Worm (Caenorhabditis elegans) whole organism, L2 larva: ENCODE measurements around the gene epg-5.
A peak's percentile ranks its signal among the peaks of the same experiment; 100 is the strongest.

Source experiments
- C34F6.9 ChIP-seq: fragments of 150-350 bp; optimal IDR thresholded peaks from 2 replicates; lab custom pipeline; 2014; ENCODE audit warnings: missing biosample characterization, missing genetic modification characterization
- F13H6.1 ChIP-seq: sonication (generic microtip); optimal IDR thresholded peaks from 2 replicates; lab custom pipeline; 2016; ENCODE audit warnings: missing genetic modification characterization, missing compliant biosample characterization
- R02D3.7 ChIP-seq: fragments of 150-350 bp; optimal IDR thresholded peaks from 2 replicates; lab custom pipeline; 2014; ENCODE audit warnings: missing biosample characterization, missing genetic modification characterization
- Y55F3AM.14 ChIP-seq: fragments of 200-800 bp; sonication (Bioruptor generic); optimal IDR thresholded peaks from 2 replicates; lab custom pipeline; 2018; ENCODE audit warnings: mild to moderate bottlenecking, missing genetic modification characterization, missing compliant biosample characterization
- ZK546.5 ChIP-seq: sonication (generic microtip); optimal IDR thresholded peaks from 2 replicates; lab custom pipeline; 2017; ENCODE audit warnings: missing biosample characterization, missing genetic modification characterization
- alr-1 ChIP-seq: fragments of 150-350 bp; optimal IDR thresholded peaks from 2 replicates; lab custom pipeline; 2014; ENCODE audit warnings: missing biosample characterization, missing genetic modification characterization
- aly-2 ChIP-seq: fragments of 150-350 bp; optimal IDR thresholded peaks from 2 replicates; lab custom pipeline; 2014; ENCODE audit warnings: missing biosample characterization, missing genetic modification characterization
- blmp-1 ChIP-seq: sonication (generic microtip); optimal IDR thresholded peaks from 2 replicates; lab custom pipeline; 2017; ENCODE audit warnings: missing genetic modification characterization, mild to moderate bottlenecking, missing compliant biosample characterization, antibody characterized with exemption, moderate library complexity; ENCODE audit not compliant: insufficient read depth
- ceh-16 ChIP-seq: fragments of 150-350 bp; optimal IDR thresholded peaks from 2 replicates; lab custom pipeline; 2014; ENCODE audit warnings: missing biosample characterization, missing genetic modification characterization
- ceh-82 ChIP-seq: fragments of 150-350 bp; optimal IDR thresholded peaks from 2 replicates; lab custom pipeline; 2014; ENCODE audit warnings: missing biosample characterization, missing genetic modification characterization
- crh-2 ChIP-seq: sonication (generic microtip); optimal IDR thresholded peaks from 2 replicates; lab custom pipeline; 2017; ENCODE audit warnings: missing biosample characterization, missing genetic modification characterization
- dmd-4 ChIP-seq: sonication (generic microtip); optimal IDR thresholded peaks from 2 replicates; lab custom pipeline; 2017; ENCODE audit warnings: missing biosample characterization, missing genetic modification characterization
- egl-27 ChIP-seq: sonication (generic microtip); optimal IDR thresholded peaks from 3 replicates; lab custom pipeline; 2017; ENCODE audit warnings: missing biosample characterization, missing genetic modification reagents, missing genetic modification characterization
- elt-1 ChIP-seq: fragments of 150-350 bp; optimal IDR thresholded peaks from 2 replicates; lab custom pipeline; 2014; ENCODE audit warnings: missing biosample characterization, missing genetic modification characterization
- elt-3 ChIP-seq: sonication (generic microtip); optimal IDR thresholded peaks from 2 replicates; lab custom pipeline; 2017; ENCODE audit warnings: missing biosample characterization, missing genetic modification characterization
- fos-1 ChIP-seq: fragments of 150-350 bp; optimal IDR thresholded peaks from 2 replicates; lab custom pipeline; 2014; ENCODE audit warnings: missing biosample characterization, missing genetic modification characterization
- gmeb-1 ChIP-seq: fragments of 150-350 bp; optimal IDR thresholded peaks from 2 replicates; lab custom pipeline; 2014; ENCODE audit warnings: missing biosample characterization, missing genetic modification characterization
- lin-11 ChIP-seq: fragments of 150-350 bp; sonication (generic microtip); optimal IDR thresholded peaks from 2 replicates; lab custom pipeline; 2014; ENCODE audit warnings: missing biosample characterization, missing genetic modification characterization, inconsistent platforms, mixed read lengths
- lin-13 ChIP-seq: fragments of 150-350 bp; optimal IDR thresholded peaks from 2 replicates; lab custom pipeline; 2014; ENCODE audit warnings: missing biosample characterization, missing genetic modification reagents, missing genetic modification characterization
- lin-39 ChIP-seq: fragments of 150-350 bp; optimal IDR thresholded peaks from 2 replicates; lab custom pipeline; 2014; ENCODE audit warnings: missing biosample characterization, missing genetic modification reagents, missing genetic modification characterization
- lsy-2 ChIP-seq, 2 experiments: fragments of 150-350 bp in 1 of 2; sonication (generic microtip) in 1 of 2; optimal IDR thresholded peaks; 2 replicates each; lab custom pipeline; 2014 to 2017; ENCODE audit warnings: missing biosample characterization in 2 of 2, missing genetic modification characterization in 2 of 2
- mab-5 ChIP-seq: fragments of 150-350 bp; optimal IDR thresholded peaks from 2 replicates; lab custom pipeline; 2014; ENCODE audit warnings: missing biosample characterization, missing genetic modification characterization
- mbf-1 ChIP-seq: sonication (generic microtip); optimal IDR thresholded peaks from 2 replicates; lab custom pipeline; 2017; ENCODE audit warnings: missing biosample characterization, missing genetic modification characterization
- mdl-1 ChIP-seq, 2 experiments: fragments of 150-350 bp in 1 of 2; sonication (generic microtip) in 1 of 2; optimal IDR thresholded peaks; 2 replicates each; lab custom pipeline; 2017; ENCODE audit warnings: missing biosample characterization in 2 of 2, missing genetic modification characterization in 2 of 2
- nhr-10 ChIP-seq: sonication (generic microtip); optimal IDR thresholded peaks from 2 replicates; lab custom pipeline; 2017; ENCODE audit warnings: missing biosample characterization, missing genetic modification characterization
- nhr-11 ChIP-seq: fragments of 150-350 bp; optimal IDR thresholded peaks from 2 replicates; lab custom pipeline; 2014; ENCODE audit warnings: missing biosample characterization, missing genetic modification characterization
- nhr-12 ChIP-seq: fragments of 150-350 bp; optimal IDR thresholded peaks from 2 replicates; lab custom pipeline; 2014; ENCODE audit warnings: missing biosample characterization, missing genetic modification characterization
- nhr-129 ChIP-seq: fragments of 150-350 bp; optimal IDR thresholded peaks from 2 replicates; lab custom pipeline; 2014; ENCODE audit warnings: missing biosample characterization, missing genetic modification characterization
- nhr-21 ChIP-seq: fragments of 150-350 bp; optimal IDR thresholded peaks from 2 replicates; lab custom pipeline; 2014; ENCODE audit warnings: missing biosample characterization, missing genetic modification characterization
- nhr-23 ChIP-seq: fragments of 150-350 bp; optimal IDR thresholded peaks from 2 replicates; lab custom pipeline; 2014; ENCODE audit warnings: missing biosample characterization, missing genetic modification reagents, missing genetic modification characterization
- nhr-237 ChIP-seq: fragments of 150-350 bp; optimal IDR thresholded peaks from 2 replicates; lab custom pipeline; 2014; ENCODE audit warnings: missing biosample characterization, missing genetic modification characterization
- nhr-25 ChIP-seq: fragments of 150-350 bp; sonication (generic microtip); optimal IDR thresholded peaks from 3 replicates; lab custom pipeline; 2014; ENCODE audit warnings: missing biosample characterization, missing genetic modification characterization
- nhr-6 ChIP-seq: fragments of 150-350 bp; optimal IDR thresholded peaks from 2 replicates; lab custom pipeline; 2014; ENCODE audit warnings: missing biosample characterization, missing genetic modification characterization
- nhr-77 ChIP-seq: fragments of 150-350 bp; optimal IDR thresholded peaks from 2 replicates; lab custom pipeline; 2014; ENCODE audit warnings: missing biosample characterization, missing genetic modification characterization
- peb-1 ChIP-seq: fragments of 150-350 bp; optimal IDR thresholded peaks from 2 replicates; lab custom pipeline; 2014; ENCODE audit warnings: missing biosample characterization, missing genetic modification characterization
- sem-4 ChIP-seq: fragments of 150-350 bp; optimal IDR thresholded peaks from 2 replicates; lab custom pipeline; 2014; ENCODE audit warnings: missing biosample characterization, missing genetic modification reagents, missing genetic modification characterization
- skn-1 ChIP-seq: sonication (generic microtip); optimal IDR thresholded peaks from 2 replicates; lab custom pipeline; 2017; ENCODE audit warnings: missing biosample characterization, missing genetic modification characterization
- sma-3 ChIP-seq: sonication (generic microtip); optimal IDR thresholded peaks from 2 replicates; lab custom pipeline; 2016; ENCODE audit warnings: missing genetic modification reagents, missing genetic modification characterization, missing compliant biosample characterization
- sma-9 ChIP-seq, 2 experiments: fragments of 150-350 bp in 1 of 2; sonication (generic microtip) in 1 of 2; optimal IDR thresholded peaks; 2 replicates each; lab custom pipeline; 2014 to 2016; ENCODE audit warnings: missing genetic modification characterization in 2 of 2, mild to moderate bottlenecking in 1 of 2, missing biosample characterization in 1 of 2, missing compliant biosample characterization in 1 of 2, missing genetic modification reagents in 1 of 2, moderate library complexity in 1 of 2
- snpc-4 ChIP-seq: fragments of 150-350 bp; optimal IDR thresholded peaks from 2 replicates; lab custom pipeline; 2014; ENCODE audit warnings: missing biosample characterization, missing genetic modification characterization
- unc-39 ChIP-seq: fragments of 150-350 bp; optimal IDR thresholded peaks from 2 replicates; lab custom pipeline; 2014; ENCODE audit warnings: missing biosample characterization, missing genetic modification characterization
- unc-55 ChIP-seq: fragments of 150-350 bp; sonication (generic microtip); optimal IDR thresholded peaks from 3 replicates; lab custom pipeline; 2014; ENCODE audit warnings: missing biosample characterization, missing genetic modification reagents, missing genetic modification characterization
- unc-62 ChIP-seq: fragments of 150-350 bp; optimal IDR thresholded peaks from 2 replicates; lab custom pipeline; 2014; ENCODE audit warnings: missing biosample characterization, missing genetic modification reagents, missing genetic modification characterization
- zag-1 ChIP-seq: fragments of 150-350 bp; optimal IDR thresholded peaks from 2 replicates; lab custom pipeline; 2014; ENCODE audit warnings: missing biosample characterization, missing genetic modification characterization
- ztf-1 ChIP-seq: fragments of 200-800 bp; sonication (Bioruptor generic); conservative IDR thresholded peaks from 2 replicates; pipeline ENCODE4 v1.3.6; 2022; ENCODE audit warnings: missing genetic modification characterization, missing compliant biosample characterization
- ztf-11 ChIP-seq: sonication (generic microtip); optimal IDR thresholded peaks from 2 replicates; lab custom pipeline; 2017; ENCODE audit warnings: missing biosample characterization, missing genetic modification characterization
- ztf-4 ChIP-seq: fragments of 150-350 bp; optimal IDR thresholded peaks from 2 replicates; lab custom pipeline; 2014; ENCODE audit warnings: missing biosample characterization, missing genetic modification characterization

Gene epg-5

ce11 chrII:6591000-6591399 is 18.2 kb downstream of the epg-5 start:
- no peak for TF ChIP-seq unc-39 (tag; lab: Kevin White, UChicago)
- no peak for TF ChIP-seq gmeb-1 (tag; lab: Kevin White, UChicago)
- TF ChIP-seq nhr-23 (tag; lab: Kevin White, UChicago): no peak

- TF ChIP-seq sma-9 (GFP tag; optimal IDR thresholded peaks at IDR 0.05; lab: Kevin White, UChicago) (peak; percentile 48), sma-9 (tag; optimal IDR thresholded peaks at IDR 0.05; lab: Kevin White, UChicago) (no peak), mbf-1 (no peak), fos-1 (peak; percentile 88), blmp-1 (tag; lab: Kevin White, UChicago) (peak; percentile 25), crh-2 (tag; lab: Kevin White, UChicago) (peak; percentile 29)
Measured at ce11 chrII:6589408-6589807, 19.8 kb downstream of the epg-5 start, which contains the start of gene vps-32.1. Gene vps-32.1, plus strand, starts transcription at chrII:6589708.

ce11 chrII:6588605-6589292 is 20.4 kb downstream of the epg-5 start, which contains the start of gene icd-1:
Gene icd-1, minus strand, starts transcription at chrII:6588655.
- no peak for TF ChIP-seq dmd-4 (tag; lab: Kevin White, UChicago)
- TF ChIP-seq alr-1: no peak
- TF ChIP-seq ztf-4: peak; percentile 94
- TF ChIP-seq nhr-129 (tag; lab: Kevin White, UChicago): peak; percentile 96
- TF ChIP-seq crh-2 (tag; lab: Kevin White, UChicago): peak; percentile 97
- TF ChIP-seq nhr-12 (tag; lab: Kevin White, UChicago): peak; percentile 50
- TF ChIP-seq ztf-11 (tag; lab: Kevin White, UChicago): peak; percentile 58
- peak; percentile 38 for TF ChIP-seq R02D3.7
- TF ChIP-seq mbf-1: no peak
- peak; percentile 67 for TF ChIP-seq skn-1 (tag; lab: Kevin White, UChicago)
- TF ChIP-seq sem-4: peak; percentile 98
- peak; percentile 97 for TF ChIP-seq sma-3 (GFP tag; lab: Kevin White, UChicago)
- TF ChIP-seq Y55F3AM.14 (GFP tag; lab: Kevin White, UChicago): peak; percentile 78
- peak; percentile 97 for TF ChIP-seq F13H6.1 (tag; lab: Kevin White, UChicago)
- peak; percentile 73 for TF ChIP-seq nhr-10 (tag; lab: Kevin White, UChicago)
- peak; percentile 48 for TF ChIP-seq nhr-237 (tag; lab: Kevin White, UChicago)
- TF ChIP-seq C34F6.9: peak; percentile 97
- peak; percentile 62 for TF ChIP-seq ceh-82
- peak; percentile 93 for TF ChIP-seq mab-5
- peak; percentile 76 for TF ChIP-seq ZK546.5 (tag; lab: Kevin White, UChicago)
- TF ChIP-seq peb-1 (tag; lab: Kevin White, UChicago): no peak
- TF ChIP-seq nhr-77 (tag; lab: Kevin White, UChicago): no peak
- TF ChIP-seq zag-1 (tag; lab: Kevin White, UChicago): peak; percentile 91
- TF ChIP-seq egl-27 (tag; lab: Kevin White, UChicago): peak; percentile 94
- peak; percentile 98 for TF ChIP-seq unc-55 (GFP tag; lab: Kevin White, UChicago)
- TF ChIP-seq sma-9 (GFP tag; optimal IDR thresholded peaks at IDR 0.05; lab: Kevin White, UChicago): peak; percentile 96
- no peak for TF ChIP-seq sma-9 (tag; optimal IDR thresholded peaks at IDR 0.05; lab: Kevin White, UChicago)
- peak; percentile 68 for TF ChIP-seq lin-39
- peak; percentile 74 for TF ChIP-seq snpc-4 (tag; lab: Kevin White, UChicago)
- no peak for TF ChIP-seq ztf-1 (GFP tag; lab: Robert Waterston, UW)
- peak; percentile 88 to 96 for TF ChIP-seq lsy-2 (tag; optimal IDR thresholded peaks at IDR 0.05; lab: Kevin White, UChicago)
- TF ChIP-seq mdl-1 (tag; optimal IDR thresholded peaks at IDR 0.05; lab: Kevin White, UChicago): peak; percentile 76 to 82
- TF ChIP-seq elt-3 (tag; lab: Kevin White, UChicago): no peak
- TF ChIP-seq nhr-6: peak; percentile 98
- peak; percentile 96 for TF ChIP-seq nhr-21 (tag; lab: Kevin White, UChicago)
- no peak for TF ChIP-seq nhr-23 (tag; lab: Kevin White, UChicago)
- TF ChIP-seq aly-2 (tag; lab: Kevin White, UChicago): no peak
- TF ChIP-seq unc-62 (GFP tag; lab: Kevin White, UChicago): peak; percentile 93
- TF ChIP-seq ceh-16 (tag; lab: Kevin White, UChicago): peak; percentile 83
- peak; percentile 57 for TF ChIP-seq nhr-11 (tag; lab: Kevin White, UChicago)
- TF ChIP-seq lin-11 (tag; lab: Kevin White, UChicago): peak; percentile 74
- no peak for TF ChIP-seq elt-1
- TF ChIP-seq nhr-25 (tag; lab: Kevin White, UChicago): peak; percentile 98
- TF ChIP-seq unc-39 (tag; lab: Kevin White, UChicago): no peak
- TF ChIP-seq blmp-1 (tag; lab: Kevin White, UChicago): peak; percentile 81
- peak; percentile 93 for TF ChIP-seq lin-13 (GFP tag; lab: Kevin White, UChicago)
- peak; percentile 97 for TF ChIP-seq fos-1
- TF ChIP-seq gmeb-1 (tag; lab: Kevin White, UChicago): peak; percentile 87
